Fruit fly (Drosophila melanogaster) whole organism, embryonic: ENCODE data around the gene Hr38.
A peak's percentile ranks its signal among the peaks of the same experiment; 100 is the strongest.

Experiments
- CG12104 ChIP-seq: fragments of 200-800 bp; sonication (Bioruptor generic); optimal IDR thresholded peaks from 3 replicates; lab custom pipeline; 2016; ENCODE audit warnings: missing biosample characterization, missing genetic modification characterization
- CG12391 ChIP-seq: fragments of 200-800 bp; sonication (Bioruptor generic); optimal IDR thresholded peaks from 3 replicates; lab custom pipeline; 2018; ENCODE audit warnings: missing biosample characterization, mild to moderate bottlenecking, missing genetic modification characterization, moderate library complexity
- CG12744 ChIP-seq: fragments of 200-800 bp; sonication (Bioruptor generic); optimal IDR thresholded peaks from 2 replicates; lab custom pipeline; 2016; ENCODE audit warnings: missing biosample characterization, missing genetic modification characterization
- CG12769 ChIP-seq: fragments of 200-800 bp; sonication (Bioruptor generic); optimal IDR thresholded peaks from 2 replicates; lab custom pipeline; 2019; ENCODE audit warnings: missing biosample characterization, mild to moderate bottlenecking, missing genetic modification characterization, moderate library complexity
- CG13296 ChIP-seq: fragments of 200-800 bp; sonication (Bioruptor generic); optimal IDR thresholded peaks from 3 replicates; lab custom pipeline; 2018; ENCODE audit warnings: missing biosample characterization, mild to moderate bottlenecking, missing genetic modification characterization
- CG13775 ChIP-seq: fragments of 200-800 bp; sonication (Bioruptor generic); optimal IDR thresholded peaks from 3 replicates; lab custom pipeline; 2017; ENCODE audit warnings: missing biosample characterization, mild to moderate bottlenecking, missing genetic modification characterization
- CG13894 ChIP-seq: fragments of 200-800 bp; sonication (Bioruptor generic); optimal IDR thresholded peaks from 3 replicates; lab custom pipeline; 2018; ENCODE audit warnings: missing biosample characterization, mild to moderate bottlenecking, missing genetic modification characterization, moderate library complexity
- CG14014 ChIP-seq: fragments of 200-800 bp; sonication (Bioruptor generic); IDR thresholded peaks from 2 replicates; pipeline ENCODE4 v1.3.6; 2022; ENCODE audit warnings: missing biosample characterization, missing genetic modification characterization
- CG15011 ChIP-seq: fragments of 200-800 bp; sonication (Bioruptor generic); optimal IDR thresholded peaks from 3 replicates; lab custom pipeline; 2018; ENCODE audit warnings: missing biosample characterization, mild to moderate bottlenecking, missing genetic modification characterization
- CG1603 ChIP-seq: fragments of 200-800 bp; sonication (Bioruptor generic); optimal IDR thresholded peaks from 2 replicates; lab custom pipeline; 2019; ENCODE audit warnings: missing biosample characterization, mild to moderate bottlenecking, missing genetic modification characterization, moderate library complexity
- CG16813 ChIP-seq: fragments of 200-800 bp; sonication (Bioruptor generic); IDR thresholded peaks from 3 replicates; pipeline ENCODE4 v1.3.6; 2022; ENCODE audit warnings: missing biosample characterization, missing genetic modification characterization; ENCODE audit not compliant: partially characterized antibody
- CG18476 ChIP-seq: fragments of 200-800 bp; sonication (Bioruptor generic); optimal IDR thresholded peaks from 2 replicates; lab custom pipeline; 2016; ENCODE audit warnings: missing biosample characterization, mild to moderate bottlenecking, missing genetic modification characterization
- CG33213 ChIP-seq: fragments of 200-800 bp; sonication (Bioruptor generic); optimal IDR thresholded peaks from 3 replicates; lab custom pipeline; 2016; ENCODE audit warnings: missing biosample characterization, missing genetic modification characterization
- CG4617 ChIP-seq: fragments of 200-800 bp; sonication (Bioruptor generic); optimal IDR thresholded peaks from 3 replicates; lab custom pipeline; 2016; ENCODE audit warnings: missing biosample characterization, missing genetic modification characterization, borderline replicate concordance
- CG4820 ChIP-seq: fragments of 200-800 bp; sonication (Bioruptor generic); optimal IDR thresholded peaks from 3 replicates; lab custom pipeline; 2016; ENCODE audit warnings: missing biosample characterization, missing genetic modification characterization
- CG6272 ChIP-seq: fragments of 200-800 bp; sonication (Bioruptor generic); IDR thresholded peaks from 2 replicates; pipeline ENCODE4 v1.3.6; 2022; ENCODE audit warnings: missing biosample characterization, missing genetic modification characterization
- CG6813 ChIP-seq: fragments of 200-800 bp; sonication (Bioruptor generic); optimal IDR thresholded peaks from 2 replicates; lab custom pipeline; 2017; ENCODE audit warnings: missing biosample characterization, missing genetic modification characterization, mild to moderate bottlenecking, moderate library complexity, missing genetic modification reagents
- CG6854 ChIP-seq: fragments of 200-800 bp; sonication (Bioruptor generic); optimal IDR thresholded peaks from 3 replicates; lab custom pipeline; 2017; ENCODE audit warnings: missing biosample characterization, mild to moderate bottlenecking, missing genetic modification characterization
- CG7372 ChIP-seq: fragments of 200-800 bp; sonication (Bioruptor generic); IDR thresholded peaks from 2 replicates; pipeline ENCODE4 v1.3.6; 2022; ENCODE audit warnings: missing biosample characterization, missing genetic modification characterization
- Chrac-16 ChIP-seq: fragments of 200-800 bp; sonication (Bioruptor generic); optimal IDR thresholded peaks from 3 replicates; lab custom pipeline; 2016; ENCODE audit warnings: missing biosample characterization, missing genetic modification characterization
- D19A ChIP-seq: fragments of 200-800 bp; optimal IDR thresholded peaks from 3 replicates; lab custom pipeline; 2019; ENCODE audit warnings: missing biosample characterization, mild to moderate bottlenecking, missing genetic modification characterization, moderate library complexity
- Dek ChIP-seq: fragments of 200-800 bp; sonication (Bioruptor generic); optimal IDR thresholded peaks from 3 replicates; lab custom pipeline; 2019; ENCODE audit warnings: missing biosample characterization, mild to moderate bottlenecking, missing genetic modification characterization, moderate library complexity
- Doc3 ChIP-seq: fragments of 200-800 bp; sonication (Bioruptor generic); IDR thresholded peaks from 3 replicates; pipeline ENCODE4 v1.3.6; 2022; ENCODE audit warnings: missing biosample characterization, missing genetic modification characterization; ENCODE audit not compliant: partially characterized antibody
- Drgx ChIP-seq: fragments of 200-800 bp; sonication (Bioruptor generic); IDR thresholded peaks from 2 replicates; pipeline ENCODE4 v1.3.6; 2022; ENCODE audit warnings: missing biosample characterization, missing genetic modification characterization
- HLHmδ ChIP-seq: fragments of 200-800 bp; sonication (Bioruptor generic); optimal IDR thresholded peaks from 2 replicates; lab custom pipeline; 2018; ENCODE audit warnings: missing biosample characterization, mild to moderate bottlenecking, missing genetic modification characterization, moderate library complexity
- Hmx ChIP-seq: fragments of 200-800 bp; sonication (Bioruptor generic); optimal IDR thresholded peaks from 2 replicates; lab custom pipeline; 2016; ENCODE audit warnings: missing biosample characterization, missing genetic modification characterization
- Jarid2 ChIP-seq: fragments of 200-800 bp; sonication (Bioruptor generic); optimal IDR thresholded peaks from 3 replicates; lab custom pipeline; 2017; ENCODE audit warnings: mild to moderate bottlenecking, missing biosample characterization, missing genetic modification reagents, missing genetic modification characterization
- Xbp1 ChIP-seq: fragments of 200-800 bp; sonication (Bioruptor generic); optimal IDR thresholded peaks from 3 replicates; lab custom pipeline; 2016; ENCODE audit warnings: missing biosample characterization, mild to moderate bottlenecking, missing genetic modification characterization
- Xrp1 ChIP-seq: fragments of 200-800 bp; sonication (Bioruptor generic); IDR thresholded peaks from 2 replicates; pipeline ENCODE4 v1.3.6; 2022; ENCODE audit warnings: missing biosample characterization, missing genetic modification characterization
- ato ChIP-seq: fragments of 200-800 bp; sonication (Bioruptor generic); IDR thresholded peaks from 2 replicates; pipeline ENCODE4 v1.3.6; 2022; ENCODE audit warnings: missing biosample characterization, missing genetic modification characterization; ENCODE audit not compliant: partially characterized antibody
- chm ChIP-seq: fragments of 200-800 bp; sonication (Bioruptor generic); IDR thresholded peaks from 2 replicates; pipeline ENCODE4 v1.3.6; 2022; ENCODE audit warnings: missing biosample characterization, missing genetic modification characterization
- esg ChIP-seq: fragments of 200-800 bp; sonication (Bioruptor generic); conservative IDR thresholded peaks from 2 replicates; pipeline ENCODE4 v1.3.6; 2022; ENCODE audit warnings: missing biosample characterization, missing genetic modification characterization
- fd102C ChIP-seq: fragments of 200-800 bp; sonication (Bioruptor generic); optimal IDR thresholded peaks from 2 replicates; lab custom pipeline; 2018; ENCODE audit warnings: missing biosample characterization, mild to moderate bottlenecking, missing genetic modification characterization, moderate library complexity
- gro ChIP-seq: fragments of 200-800 bp; sonication (Bioruptor generic); optimal IDR thresholded peaks from 2 replicates; lab custom pipeline; 2016; ENCODE audit warnings: missing biosample characterization, missing genetic modification characterization
- hb ChIP-seq: fragments of 200-800 bp; sonication (Bioruptor generic); IDR thresholded peaks from 3 replicates; pipeline ENCODE4 v1.3.6; 2022; ENCODE audit warnings: missing biosample characterization, missing genetic modification characterization; ENCODE audit not compliant: partially characterized antibody
- her ChIP-seq: fragments of 200-800 bp; sonication (Bioruptor generic); optimal IDR thresholded peaks from 2 replicates; lab custom pipeline; 2016; ENCODE audit warnings: missing biosample characterization, missing genetic modification characterization
- ind ChIP-seq: fragments of 200-800 bp; sonication (Bioruptor generic); optimal IDR thresholded peaks from 3 replicates; lab custom pipeline; 2016; ENCODE audit warnings: missing biosample characterization, missing genetic modification characterization
- nerfin-2 ChIP-seq: fragments of 200-800 bp; sonication (Bioruptor generic); IDR thresholded peaks from 2 replicates; pipeline ENCODE4 v1.3.6; 2022; ENCODE audit warnings: missing biosample characterization, missing genetic modification characterization; ENCODE audit not compliant: partially characterized antibody
- nom ChIP-seq: fragments of 200-800 bp; sonication (Bioruptor generic); optimal IDR thresholded peaks from 2 replicates; lab custom pipeline; 2017; ENCODE audit warnings: missing biosample characterization, missing genetic modification characterization, mild to moderate bottlenecking, moderate library complexity, missing genetic modification reagents
- onecut ChIP-seq: fragments of 200-800 bp; sonication (Bioruptor generic); IDR thresholded peaks from 2 replicates; pipeline ENCODE4 v1.3.6; 2022; ENCODE audit warnings: missing biosample characterization, missing genetic modification characterization
- otp ChIP-seq: fragments of 200-800 bp; sonication (Bioruptor generic); IDR thresholded peaks from 3 replicates; pipeline ENCODE4, ENCODE4 v1.3.6; 2022; ENCODE audit warnings: missing biosample characterization, missing genetic modification characterization
- pnt ChIP-seq: fragments of 200-800 bp; sonication (Bioruptor generic); optimal IDR thresholded peaks from 3 replicates; lab custom pipeline; 2016; ENCODE audit warnings: missing biosample characterization, missing genetic modification characterization
- prd ChIP-seq, 3 experiments: fragments of >200 bp in 2 of 3; fragments of 200-800 bp in 1 of 3; sonication (Bioruptor generic) in 1 of 3; optimal IDR thresholded peaks in 2 of 3; IDR thresholded peaks in 1 of 3; 2 replicates in 2 of 3; 3 replicates in 1 of 3; pipeline versions ENCODE4 v1.3.6 to Lab custom; 2017 to 2022; ENCODE audit warnings: missing biosample characterization in 1 of 3, missing genetic modification characterization in 1 of 3
- ranshi ChIP-seq: fragments of 200-800 bp; sonication (Bioruptor generic); IDR thresholded peaks from 2 replicates; pipeline ENCODE4 v1.3.6; 2022; ENCODE audit warnings: missing biosample characterization, missing genetic modification characterization
- schlank ChIP-seq: fragments of 200-800 bp; sonication (Bioruptor generic); optimal IDR thresholded peaks from 2 replicates; lab custom pipeline; 2018; ENCODE audit warnings: missing biosample characterization, mild to moderate bottlenecking, missing genetic modification characterization
- sisA ChIP-seq: fragments of 200-800 bp; sonication (Bioruptor generic); IDR thresholded peaks from 2 replicates; pipeline ENCODE4 v1.3.6; 2022; ENCODE audit warnings: missing biosample characterization, missing genetic modification characterization
- sna ChIP-seq: fragments of 200-800 bp; sonication (Bioruptor generic); IDR thresholded peaks from 2 replicates; pipeline ENCODE4 v1.3.6; 2022; ENCODE audit warnings: missing biosample characterization, missing genetic modification characterization; ENCODE audit not compliant: partially characterized antibody
- twi ChIP-seq: fragments of 200-800 bp; optimal IDR thresholded peaks from 2 replicates; lab custom pipeline; 2019; ENCODE audit warnings: missing biosample characterization, mild to moderate bottlenecking, missing genetic modification characterization, moderate library complexity
- zfh1 ChIP-seq: fragments of 200-800 bp; sonication (Bioruptor generic); IDR thresholded peaks from 3 replicates; pipeline ENCODE4 v1.3.6; 2022; ENCODE audit warnings: missing biosample characterization, missing genetic modification characterization
- zfh2 ChIP-seq: fragments of 200-800 bp; sonication (Bioruptor generic); optimal IDR thresholded peaks from 2 replicates; lab custom pipeline; 2016; ENCODE audit warnings: missing biosample characterization, missing genetic modification characterization

Gene Hr38

dm6 chr2L:20721456-20721855, 7.1 kb upstream of the Hr38 start (continued):
- TF ChIP-seq CG12744 (no peak), otp (GFP tag; lab: Robert Waterston, UW) (peak; percentile 48; the same call in 1 of the 3 replicates), CG1603 (tag; lab: Kevin White, UChicago) (peak; percentile 54), CG7372 (GFP tag; lab: Robert Waterston, UW) (no peak), CG15011 (no peak), zfh1 (no peak), twi (tag; lab: Kevin White, UChicago) (no peak), CG18476 (GFP tag; lab: Kevin White, UChicago) (no peak), Doc3 (GFP tag; lab: Robert Waterston, UW) (no peak), CG6272 (GFP tag; lab: Robert Waterston, UW) (no peak), nerfin-2 (GFP tag; lab: Robert Waterston, UW) (no peak), HLHmδ (GFP tag; lab: Kevin White, UChicago) (no peak), CG4820 (GFP tag; lab: Kevin White, UChicago) (peak; percentile 23), CG6854 (GFP tag; lab: Kevin White, UChicago) (no peak), schlank (tag; lab: Kevin White, UChicago) (no peak), D19A (tag; lab: Kevin White, UChicago) (no peak), zfh2 (GFP tag; lab: Kevin White, UChicago) (no peak), Drgx (GFP tag; lab: Robert Waterston, UW) (peak; percentile 89), CG13296 (GFP tag; lab: Kevin White, UChicago) (no peak), prd (optimal IDR thresholded peaks at IDR 0.05; lab: Kevin White, UChicago) (no peak), prd (GFP tag; IDR thresholded peaks at IDR 0.05; lab: Robert Waterston, UW) (peak; percentile 59; the same call in 2 of the 3 replicates), CG16813 (GFP tag; lab: Robert Waterston, UW) (no peak), CG13775 (GFP tag; lab: Kevin White, UChicago) (no peak), gro (GFP tag; lab: Kevin White, UChicago) (no peak), CG12104 (GFP tag; lab: Kevin White, UChicago) (no peak), sna (no peak), hb (GFP tag; lab: Robert Waterston, UW) (no peak), ranshi (no peak), onecut (GFP tag; lab: Robert Waterston, UW) (no peak), ind (no peak), Hmx (GFP tag; lab: Kevin White, UChicago) (no peak), Jarid2 (no peak), Chrac-16 (no peak), sisA (GFP tag; lab: Robert Waterston, UW) (peak; percentile 33; the same call in 1 of the 2 replicates), Xbp1 (GFP tag; lab: Kevin White, UChicago) (peak; percentile 15), CG33213 (no peak), nom (no peak), her (GFP tag; lab: Kevin White, UChicago) (no peak), CG6813 (GFP tag; lab: Kevin White, UChicago) (no peak), esg (no peak), CG4617 (GFP tag; lab: Kevin White, UChicago) (no peak), CG14014 (no peak), pnt (GFP tag; lab: Kevin White, UChicago) (peak; percentile 20), chm (no peak), Dek (no peak), Xrp1 (peak; percentile 60), CG13894 (tag; lab: Kevin White, UChicago) (no peak), CG12391 (no peak), ato (GFP tag; lab: Robert Waterston, UW) (no peak), CG12769 (tag; lab: Kevin White, UChicago) (no peak), fd102C (GFP tag; lab: Kevin White, UChicago) (no peak)
